Worm (Caenorhabditis elegans) whole organism, L1 larva: Measurements from ENCODE around the gene C04A11.5.

Experiments used
- elt-2 ChIP-seq: sonication (generic microtip); optimal IDR thresholded peaks from 2 replicates; lab custom pipeline; 2016; ENCODE audit warnings: missing genetic modification characterization, mild to moderate bottlenecking, inconsistent platforms, missing compliant biosample characterization, missing genetic modification reagents
- nhr-11 ChIP-seq: fragments of 150-350 bp; optimal IDR thresholded peaks from 2 replicates; lab custom pipeline; 2014; ENCODE audit warnings: missing biosample characterization, missing genetic modification characterization
- sptf-1 ChIP-seq: fragments of 150-350 bp; optimal IDR thresholded peaks from 2 replicates; lab custom pipeline; 2014; ENCODE audit warnings: missing biosample characterization, missing genetic modification characterization

- TF ChIP-seq nhr-11 (tag; lab: Kevin White, UChicago): no peak
- no peak for TF ChIP-seq elt-2 (tag; lab: Kevin White, UChicago)
- no peak for TF ChIP-seq sptf-1 (tag; lab: Kevin White, UChicago)
Measured at ce11 chrX:13646798-13647197, 17.6 kb upstream of the C04A11.5 start, which contains the start of gene acr-9.
